Fruit fly (Drosophila melanogaster) whole organism, pupa: Measurements from ENCODE around the gene CG14135.
A peak's percentile ranks its signal among the peaks of the same experiment; 100 is the strongest.

Experiments used
- CG10348 ChIP-seq: fragments of 200-800 bp; sonication (Bioruptor generic); IDR thresholded peaks from 2 replicates; pipeline ENCODE4 v1.3.6; 2022; ENCODE audit warnings: missing biosample characterization, missing genetic modification characterization
- CG12605 ChIP-seq: fragments of 200-800 bp; sonication (Bioruptor generic); IDR thresholded peaks from 2 replicates; pipeline ENCODE4 v1.3.6; 2022; ENCODE audit warnings: missing biosample characterization, missing genetic modification characterization
- CG15710 ChIP-seq: fragments of 200-800 bp; sonication (Bioruptor generic); optimal IDR thresholded peaks from 2 replicates; lab custom pipeline; 2018; ENCODE audit warnings: missing biosample characterization, mild to moderate bottlenecking, missing genetic modification characterization, moderate library complexity
- CG34367 ChIP-seq: fragments of 200-800 bp; sonication (Bioruptor generic); optimal IDR thresholded peaks from 2 replicates; lab custom pipeline; 2018; ENCODE audit warnings: missing biosample characterization, mild to moderate bottlenecking, missing genetic modification characterization
- EcR ChIP-seq: fragments of 200-800 bp; sonication (Bioruptor generic); optimal IDR thresholded peaks from 3 replicates; lab custom pipeline; 2019; ENCODE audit warnings: missing biosample characterization, missing genetic modification characterization, mild to moderate bottlenecking, moderate library complexity, missing genetic modification reagents

dm6 chr3L:11715187-11715586 is 23.8 kb downstream of the CG14135 start, which contains the start of gene CG14132:
- TF ChIP-seq CG12605 = no peak; the same call in 1 of the 2 replicates
- no peak for TF ChIP-seq CG10348 (GFP tag; lab: Robert Waterston, UW)
- no peak for TF ChIP-seq CG34367 (tag; lab: Kevin White, UChicago)
- TF ChIP-seq EcR = peak; percentile 43
- no peak for TF ChIP-seq CG15710 (tag; lab: Kevin White, UChicago)
